Fruit fly (Drosophila melanogaster) whole organism, embryonic: ENCODE measurements around the gene Cad96Cb.

ENCODE experiments used
- CG10274 ChIP-seq: fragments of 200-800 bp; sonication (Bioruptor generic); optimal IDR thresholded peaks from 3 replicates; lab custom pipeline; 2017; ENCODE audit warnings: missing biosample characterization, mild to moderate bottlenecking, missing genetic modification characterization
- CG14014 ChIP-seq: fragments of 200-800 bp; sonication (Bioruptor generic); IDR thresholded peaks from 2 replicates; pipeline ENCODE4 v1.3.6; 2022; ENCODE audit warnings: missing biosample characterization, missing genetic modification characterization
- CG17186 ChIP-seq: fragments of 200-800 bp; sonication (Bioruptor generic); optimal IDR thresholded peaks from 3 replicates; lab custom pipeline; 2017; ENCODE audit warnings: missing biosample characterization, missing genetic modification reagents, missing genetic modification characterization
- CG1832 ChIP-seq: fragments of 200-800 bp; sonication (Bioruptor generic); optimal IDR thresholded peaks from 2 replicates; lab custom pipeline; 2017; ENCODE audit warnings: missing biosample characterization, mild to moderate bottlenecking, missing genetic modification characterization, inconsistent platforms
- CG2199 ChIP-seq: fragments of 200-800 bp; sonication (Bioruptor generic); IDR thresholded peaks from 3 replicates; pipeline ENCODE4 v1.3.6; 2022; ENCODE audit warnings: missing biosample characterization, missing genetic modification characterization
- CG30431 ChIP-seq: fragments of 200-800 bp; sonication (Bioruptor generic); optimal IDR thresholded peaks from 2 replicates; lab custom pipeline; 2017; ENCODE audit warnings: missing biosample characterization, missing genetic modification characterization
- CG31388 ChIP-seq: fragments of 200-800 bp; sonication (Bioruptor generic); optimal IDR thresholded peaks from 2 replicates; lab custom pipeline; 2016; ENCODE audit warnings: missing biosample characterization, missing genetic modification characterization
- CG3281 ChIP-seq: fragments of 200-800 bp; sonication (Bioruptor generic); optimal IDR thresholded peaks from 3 replicates; lab custom pipeline; 2017; ENCODE audit warnings: missing biosample characterization, mild to moderate bottlenecking, missing genetic modification characterization
- CG34376 ChIP-seq: fragments of 200-800 bp; sonication (Bioruptor generic); optimal IDR thresholded peaks from 2 replicates; lab custom pipeline; 2018; ENCODE audit warnings: missing biosample characterization, mild to moderate bottlenecking, missing genetic modification characterization
- CG43689 ChIP-seq: fragments of 200-800 bp; sonication (Bioruptor generic); IDR thresholded peaks from 2 replicates; pipeline ENCODE4 v1.3.6; 2022; ENCODE audit warnings: missing biosample characterization, missing genetic modification characterization
- CG4617 ChIP-seq: fragments of 200-800 bp; sonication (Bioruptor generic); optimal IDR thresholded peaks from 3 replicates; lab custom pipeline; 2016; ENCODE audit warnings: missing biosample characterization, missing genetic modification characterization, borderline replicate concordance
- CG4730 ChIP-seq: fragments of 200-800 bp; sonication (Bioruptor generic); IDR thresholded peaks from 2 replicates; pipeline ENCODE4 v1.3.6; 2022; ENCODE audit warnings: missing biosample characterization, missing genetic modification characterization
- CG8281 ChIP-seq: fragments of 200-800 bp; sonication (Bioruptor generic); optimal IDR thresholded peaks from 2 replicates; lab custom pipeline; 2018; ENCODE audit warnings: missing biosample characterization, mild to moderate bottlenecking, missing genetic modification characterization, moderate library complexity
- CG9932 ChIP-seq: fragments of 200-800 bp; sonication (Bioruptor generic); IDR thresholded peaks from 2 replicates; pipeline ENCODE4 v1.3.6; 2022; ENCODE audit warnings: missing biosample characterization, missing genetic modification characterization
- CHES-1-like ChIP-seq: fragments of 200-800 bp; sonication (Bioruptor generic); optimal IDR thresholded peaks from 2 replicates; lab custom pipeline; 2016; ENCODE audit warnings: missing biosample characterization, missing genetic modification characterization
- Camta ChIP-seq: fragments of 200-800 bp; sonication (Bioruptor generic); optimal IDR thresholded peaks from 2 replicates; lab custom pipeline; 2016; ENCODE audit warnings: missing biosample characterization, missing genetic modification characterization
- CkIIα-i1 ChIP-seq: fragments of 200-800 bp; sonication (Bioruptor generic); IDR thresholded peaks from 2 replicates; pipeline ENCODE4 v1.3.6; 2022; ENCODE audit warnings: missing biosample characterization, missing genetic modification characterization
- D ChIP-seq, 2 experiments: fragments of 200-800 bp in 1 of 2; fragments of >200 bp in 1 of 2; sonication (Bioruptor generic) in 1 of 2; optimal IDR thresholded peaks; 2 replicates in 1 of 2; 3 replicates in 1 of 2; lab custom pipeline; 2017; ENCODE audit warnings: mild to moderate bottlenecking in 1 of 2, missing biosample characterization in 1 of 2, missing genetic modification characterization in 1 of 2, missing genetic modification reagents in 1 of 2
- Dfd ChIP-seq, 2 experiments: fragments of >200 bp; optimal IDR thresholded peaks; 2 replicates each; lab custom pipeline; 2017; ENCODE audit warnings: missing biosample characterization in 2 of 2, missing genetic modification characterization in 2 of 2
- E2f2 ChIP-seq: fragments of 200-800 bp; sonication (Bioruptor generic); IDR thresholded peaks from 2 replicates; pipeline ENCODE4 v1.3.6; 2022; ENCODE audit warnings: missing biosample characterization, missing genetic modification characterization
- ERR ChIP-seq: fragments of 200-800 bp; sonication (Bioruptor generic); optimal IDR thresholded peaks from 2 replicates; lab custom pipeline; 2016; ENCODE audit warnings: missing biosample characterization, missing genetic modification characterization
- Fer2 ChIP-seq: fragments of 200-800 bp; sonication (Bioruptor generic); optimal IDR thresholded peaks from 2 replicates; lab custom pipeline; 2018; ENCODE audit warnings: missing biosample characterization, mild to moderate bottlenecking, missing genetic modification characterization, moderate library complexity
- H15 ChIP-seq: fragments of 200-800 bp; sonication (Bioruptor generic); IDR thresholded peaks from 3 replicates; pipeline ENCODE4 v1.3.6; 2022; ENCODE audit warnings: missing biosample characterization, missing genetic modification characterization
- Hr51 ChIP-seq, 2 experiments: fragments of 200-800 bp; sonication (Bioruptor generic); optimal IDR thresholded peaks; 2 replicates in 1 of 2; 3 replicates in 1 of 2; lab custom pipeline; 2016 to 2018; ENCODE audit warnings: missing biosample characterization in 2 of 2, missing genetic modification characterization in 2 of 2, mild to moderate bottlenecking in 1 of 2, moderate library complexity in 1 of 2
- Lhr ChIP-seq: fragments of 200-800 bp; sonication (Bioruptor generic); optimal IDR thresholded peaks from 3 replicates; lab custom pipeline; 2017; ENCODE audit warnings: mild to moderate bottlenecking, missing biosample characterization, missing genetic modification reagents, missing genetic modification characterization
- Myb ChIP-seq: fragments of 200-800 bp; sonication (Bioruptor generic); optimal IDR thresholded peaks from 2 replicates; lab custom pipeline; 2016; ENCODE audit warnings: missing biosample characterization, missing genetic modification characterization
- NFAT ChIP-seq: fragments of 200-800 bp; sonication (Bioruptor generic); IDR thresholded peaks from 2 replicates; pipeline ENCODE4 v1.3.6; 2022; ENCODE audit warnings: missing biosample characterization, missing genetic modification characterization
- Optix ChIP-seq: fragments of 200-800 bp; sonication (Bioruptor generic); IDR thresholded peaks from 3 replicates; pipeline ENCODE4 v1.3.6; 2022; ENCODE audit warnings: missing biosample characterization, missing genetic modification characterization
- Usf ChIP-seq: fragments of 200-800 bp; sonication (Bioruptor generic); optimal IDR thresholded peaks from 2 replicates; lab custom pipeline; 2017; ENCODE audit warnings: missing genotype, missing biosample characterization, missing genetic modification characterization
- Xbp1 ChIP-seq: fragments of 200-800 bp; sonication (Bioruptor generic); optimal IDR thresholded peaks from 3 replicates; lab custom pipeline; 2016; ENCODE audit warnings: missing biosample characterization, mild to moderate bottlenecking, missing genetic modification characterization
- ara ChIP-seq: fragments of 200-800 bp; sonication (Bioruptor generic); IDR thresholded peaks from 2 replicates; pipeline ENCODE4 v1.3.6; 2022; ENCODE audit warnings: missing biosample characterization, missing genetic modification characterization
- btn ChIP-seq: fragments of 200-800 bp; sonication (Bioruptor generic); optimal IDR thresholded peaks from 2 replicates; lab custom pipeline; 2016; ENCODE audit warnings: missing biosample characterization, missing genetic modification characterization
- chinmo ChIP-seq: fragments of 200-800 bp; sonication (Bioruptor generic); IDR thresholded peaks from 4 replicates; pipeline ENCODE4 v1.3.6; 2022; ENCODE audit warnings: missing biosample characterization, missing genetic modification characterization; ENCODE audit not compliant: partially characterized antibody
- crp ChIP-seq, 2 experiments: fragments of 200-800 bp; sonication (Bioruptor generic); optimal IDR thresholded peaks; 2 replicates in 1 of 2; 3 replicates in 1 of 2; lab custom pipeline; 2017; ENCODE audit warnings: missing biosample characterization in 2 of 2, missing genetic modification characterization in 2 of 2, mild to moderate bottlenecking in 1 of 2, moderate library complexity in 1 of 2
- exex ChIP-seq: fragments of 200-800 bp; sonication (Bioruptor generic); optimal IDR thresholded peaks from 4 replicates; lab custom pipeline; 2018; ENCODE audit warnings: missing biosample characterization, mild to moderate bottlenecking, missing genetic modification characterization, moderate library complexity
- fd96Cb ChIP-seq: fragments of 200-800 bp; sonication (Bioruptor generic); optimal IDR thresholded peaks from 2 replicates; lab custom pipeline; 2018; ENCODE audit warnings: missing biosample characterization, mild to moderate bottlenecking, missing genetic modification characterization, moderate library complexity
- fru ChIP-seq: fragments of >200 bp; optimal IDR thresholded peaks from 2 replicates; lab custom pipeline; 2017
- her ChIP-seq: fragments of 200-800 bp; sonication (Bioruptor generic); optimal IDR thresholded peaks from 2 replicates; lab custom pipeline; 2016; ENCODE audit warnings: missing biosample characterization, missing genetic modification characterization
- ken ChIP-seq: fragments of 200-800 bp; sonication (Bioruptor generic); IDR thresholded peaks from 3 replicates; pipeline ENCODE4 v1.3.6; 2022; ENCODE audit warnings: missing biosample characterization, missing genetic modification characterization
- klu ChIP-seq: fragments of 200-800 bp; sonication (Bioruptor generic); IDR thresholded peaks from 2 replicates; pipeline ENCODE4 v1.3.6; 2022; ENCODE audit warnings: missing biosample characterization, missing genetic modification characterization
- mirr ChIP-seq: fragments of 200-800 bp; sonication (Bioruptor generic); optimal IDR thresholded peaks from 3 replicates; lab custom pipeline; 2018; ENCODE audit warnings: missing biosample characterization, mild to moderate bottlenecking, missing genetic modification characterization
- org-1 ChIP-seq: fragments of 200-800 bp; sonication (Bioruptor generic); optimal IDR thresholded peaks from 2 replicates; lab custom pipeline; 2017; ENCODE audit warnings: missing biosample characterization, missing genetic modification characterization
- pros ChIP-seq: fragments of 200-800 bp; sonication (Bioruptor generic); optimal IDR thresholded peaks from 3 replicates; lab custom pipeline; 2019; ENCODE audit warnings: missing biosample characterization, mild to moderate bottlenecking, missing genetic modification characterization, moderate library complexity
- ranshi ChIP-seq: fragments of 200-800 bp; sonication (Bioruptor generic); IDR thresholded peaks from 2 replicates; pipeline ENCODE4 v1.3.6; 2022; ENCODE audit warnings: missing biosample characterization, missing genetic modification characterization
- salm ChIP-seq: fragments of 200-800 bp; sonication (Bioruptor generic); optimal IDR thresholded peaks from 2 replicates; lab custom pipeline; 2018; ENCODE audit warnings: missing biosample characterization, mild to moderate bottlenecking, missing genetic modification characterization
- shn ChIP-seq: fragments of 200-800 bp; sonication (Bioruptor generic); optimal IDR thresholded peaks from 3 replicates; lab custom pipeline; 2016; ENCODE audit warnings: missing biosample characterization, missing genetic modification characterization
- sqz ChIP-seq: fragments of 200-800 bp; sonication (Bioruptor generic); optimal IDR thresholded peaks from 3 replicates; lab custom pipeline; 2018; ENCODE audit warnings: missing biosample characterization, mild to moderate bottlenecking, missing genetic modification characterization
- stc ChIP-seq: fragments of 200-800 bp; sonication (Bioruptor generic); IDR thresholded peaks from 2 replicates; pipeline ENCODE4 v1.3.6; 2022; ENCODE audit warnings: missing biosample characterization, missing genetic modification characterization
- unc-4 ChIP-seq: fragments of 200-800 bp; sonication (Bioruptor generic); IDR thresholded peaks from 2 replicates; pipeline ENCODE4 v1.3.6; 2022; ENCODE audit warnings: missing biosample characterization, missing genetic modification characterization; ENCODE audit not compliant: partially characterized antibody

The Cad96Cb gene

DNA sequence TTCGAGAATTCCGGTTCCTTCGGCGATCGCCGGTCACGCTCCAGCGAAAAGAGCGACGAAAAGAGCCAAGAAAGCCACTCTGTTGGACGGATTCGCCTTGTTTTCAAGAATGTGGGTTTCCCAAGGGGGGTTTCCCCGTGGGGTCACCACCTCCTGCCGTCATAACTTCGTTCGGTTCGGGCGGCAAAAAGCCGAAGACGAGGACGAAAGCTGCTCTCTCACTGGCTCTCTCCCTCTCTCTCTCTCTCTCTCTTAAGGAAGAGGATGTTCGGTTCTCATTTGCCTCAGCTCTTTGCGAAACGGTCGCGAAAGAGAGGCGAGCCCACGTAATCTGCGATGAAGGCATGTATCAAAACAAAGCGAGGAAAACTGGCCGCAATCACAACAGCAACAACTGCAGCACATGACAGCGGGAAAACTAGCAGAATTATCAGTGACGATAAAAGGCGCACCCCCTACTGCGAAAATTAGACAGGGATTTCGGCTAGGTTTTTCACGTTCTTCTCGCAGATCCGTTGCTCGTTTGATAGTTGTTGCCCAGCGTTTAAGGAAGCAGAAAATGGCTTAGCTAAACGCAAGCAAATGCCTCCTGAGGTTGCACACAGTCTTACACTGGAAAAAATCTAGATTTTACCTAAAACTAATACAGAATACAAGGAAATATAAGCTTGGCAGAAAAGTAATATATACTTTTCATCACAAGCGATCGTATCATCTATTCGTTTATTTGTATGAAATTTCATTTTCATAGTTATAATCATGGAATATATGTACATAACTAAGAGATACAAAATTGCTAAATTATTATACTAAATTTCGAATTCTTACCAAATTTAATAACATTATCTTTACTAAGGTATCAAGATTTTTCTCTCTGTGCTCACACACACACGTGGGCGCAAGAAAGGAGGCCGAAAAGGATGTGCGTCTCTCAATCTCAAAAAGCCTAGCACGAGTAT, 48.4 kb downstream of the Cad96Cb start, which contains the start of gene dan (continued):
- TF ChIP-seq her (no peak), CG43689 (GFP tag; lab: Robert Waterston, UW) (no peak), CG9932 (GFP tag; lab: Robert Waterston, UW) (no peak), Xbp1 (GFP tag; lab: Kevin White, UChicago) (peak; percentile 45), Optix (GFP tag; lab: Robert Waterston, UW) (no peak), D (optimal IDR thresholded peaks at IDR 0.05; lab: Kevin White, UChicago) (no peak), D (GFP tag; optimal IDR thresholded peaks at IDR 0.05; lab: Kevin White, UChicago) (peak; percentile 9), NFAT (GFP tag; lab: Robert Waterston, UW) (no peak), klu (GFP tag; lab: Robert Waterston, UW) (no peak), CkIIα-i1 (GFP tag; lab: Robert Waterston, UW) (no peak), Dfd (GFP tag; optimal IDR thresholded peaks at IDR 0.05; lab: Kevin White, UChicago) (no peak), fd96Cb (tag; lab: Kevin White, UChicago) (peak; percentile 38), CG1832 (GFP tag; lab: Kevin White, UChicago) (peak; percentile 11), unc-4 (GFP tag; lab: Robert Waterston, UW) (no peak), CG31388 (GFP tag; lab: Kevin White, UChicago) (no peak), pros (peak; percentile 96), Hr51 (GFP tag; optimal IDR thresholded peaks at IDR 0.05; lab: Kevin White, UChicago) (peak in 1 of 2 experiments; percentile 48), Camta (GFP tag; lab: Kevin White, UChicago) (peak; percentile 2), CG2199 (GFP tag; lab: Robert Waterston, UW) (no peak), E2f2 (GFP tag; lab: Robert Waterston, UW) (no peak), org-1 (peak; percentile 27), ranshi (no peak), stc (GFP tag; lab: Robert Waterston, UW) (no peak), CG3281 (GFP tag; lab: Kevin White, UChicago) (peak; percentile 48), CHES-1-like (GFP tag; lab: Kevin White, UChicago) (no peak), CG34376 (no peak), exex (tag; lab: Kevin White, UChicago) (no peak), ERR (GFP tag; lab: Kevin White, UChicago) (no peak), salm (no peak), btn (no peak), H15 (GFP tag; lab: Robert Waterston, UW) (no peak), CG4617 (no peak), Myb (GFP tag; lab: Kevin White, UChicago) (no peak), CG30431 (GFP tag; lab: Kevin White, UChicago) (no peak), crp (GFP tag; optimal IDR thresholded peaks at IDR 0.05; lab: Kevin White, UChicago) (no peak), Fer2 (tag; lab: Kevin White, UChicago) (no peak), shn (GFP tag; lab: Kevin White, UChicago) (no peak), chinmo (GFP tag; lab: Robert Waterston, UW) (no peak), ara (no peak), ken (GFP tag; lab: Robert Waterston, UW) (no peak), CG17186 (GFP tag; lab: Kevin White, UChicago) (no peak), CG10274 (GFP tag; lab: Kevin White, UChicago) (no peak), mirr (GFP tag; lab: Kevin White, UChicago) (no peak), Lhr (GFP tag; lab: Kevin White, UChicago) (no peak), sqz (GFP tag; lab: Kevin White, UChicago) (no peak), fru (lab: Kevin White, UChicago) (no peak), CG8281 (tag; lab: Kevin White, UChicago) (no peak), CG14014 (no peak), Usf (no peak), CG4730 (GFP tag; lab: Robert Waterston, UW) (no peak)
